Worm (Caenorhabditis elegans): ENCODE results near the gene R102.11.
"Not testable (repeated sequence)": the region's sequence is repeated elsewhere in the genome, so short reads cannot be mapped to it uniquely, and the experiment has no call there.

R102.11 gene

DNA sequence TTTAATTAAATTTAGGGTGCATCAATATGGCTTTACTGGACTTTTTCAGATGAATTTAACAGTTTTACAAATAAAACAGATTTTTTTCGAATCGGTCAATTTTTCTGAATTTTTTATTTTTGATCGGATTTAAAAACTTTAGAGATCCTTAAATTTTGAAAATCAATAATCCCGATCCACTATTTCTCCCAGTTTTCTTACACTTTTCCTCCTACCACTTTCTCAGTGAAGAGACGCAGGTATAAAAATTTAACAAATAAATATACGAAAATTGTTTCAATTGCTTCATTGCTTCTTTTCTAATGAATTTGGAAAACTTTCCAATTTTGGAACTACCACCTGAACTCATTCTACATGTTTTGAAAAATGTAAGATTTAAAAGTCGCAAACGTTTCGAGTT lies 35.4 kb downstream of the R102.11 start, which contains the start of gene K08C7.7:
Gene K08C7.7 (plus strand): TSS at position 301 of the 400 bp plus-strand sequence.
- no peak for TF ChIP-seq daf-8 (GFP tag; IDR thresholded peaks at IDR 0.05)
- TF ChIP-seq nhr-41 (GFP tag; IDR thresholded peaks at IDR 0.05): no peak
- TF ChIP-seq madf-9 (GFP tag; conservative IDR thresholded peaks at IDR 0.05): no peak
- TF ChIP-seq Y5F2A.4 (GFP tag; optimal IDR thresholded peaks at IDR 0.05): no peak
- TF ChIP-seq daf-12 (tag; optimal IDR thresholded peaks at IDR 0.05): no peak
- TF ChIP-seq R02D3.7 (tag; optimal IDR thresholded peaks at IDR 0.05): no peak
- TF ChIP-seq zip-11 (GFP tag; IDR thresholded peaks at IDR 0.05): no peak
- TF ChIP-seq ceh-32 (tag; optimal IDR thresholded peaks at IDR 0.05; ENCODE audit: poor library complexity): no peak
- TF ChIP-seq aly-2 (tag; optimal IDR thresholded peaks at IDR 0.05): no peak
- no peak for TF ChIP-seq pha-4 (GFP tag; IDR thresholded peaks at IDR 0.05)
- no peak for TF ChIP-seq pha-4 (tag; optimal IDR thresholded peaks at IDR 0.05)
- TF ChIP-seq tra-1 (GFP tag; IDR thresholded peaks at IDR 0.05): no peak
- no peak for TF ChIP-seq spr-3 (GFP tag; optimal IDR thresholded peaks at IDR 0.05)
- TF ChIP-seq zip-2 (tag; optimal IDR thresholded peaks at IDR 0.05): no peak
- no peak for TF ChIP-seq php-3 (GFP tag; IDR thresholded peaks at IDR 0.05)
- no peak for TF ChIP-seq gei-8 (GFP tag; optimal IDR thresholded peaks at IDR 0.05)
- TF ChIP-seq cey-2 (tag; optimal IDR thresholded peaks at IDR 0.05; ENCODE audit: borderline replicate concordance, insufficient read depth): no peak
- no peak for TF ChIP-seq aha-1 (tag)
- TF ChIP-seq duxl-1 (tag; optimal IDR thresholded peaks at IDR 0.05; ENCODE audit: poor library complexity): no peak

ce11 chrIV:10661760-10662159 lies 37.8 kb downstream of the R102.11 start, which contains the start of gene fmo-1:
Gene fmo-1, plus strand, starts transcription at chrIV:10661857.
- TF ChIP-seq ztf-11 (tag; optimal IDR thresholded peaks at IDR 0.05): no peak
- TF ChIP-seq nhr-28 (tag; optimal IDR thresholded peaks at IDR 0.05): peak; percentile 60
- TF ChIP-seq hlh-11 (tag; optimal IDR thresholded peaks at IDR 0.05): peak; percentile 16
- TF ChIP-seq pqm-1 (tag; optimal IDR thresholded peaks at IDR 0.05): peak; percentile 50

DNA sequence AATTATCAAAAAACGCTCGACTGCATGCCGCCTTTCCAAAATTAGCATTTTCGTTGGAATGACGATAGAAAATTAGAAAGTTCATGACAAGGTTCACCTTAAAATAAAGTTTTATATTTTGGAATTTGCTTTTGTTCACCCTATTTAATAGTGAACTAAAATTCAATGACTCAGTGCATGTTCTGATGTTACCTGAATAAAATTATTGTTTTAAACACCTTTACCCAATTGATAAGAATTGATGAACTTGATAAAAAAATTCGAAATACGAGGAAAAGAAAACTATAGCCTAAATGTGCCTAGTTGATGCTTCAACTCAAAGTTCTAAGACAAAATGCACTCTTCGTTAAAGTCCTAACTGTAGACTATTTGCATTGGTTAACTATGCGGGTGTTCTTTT lies 38.5 kb downstream of the R102.11 start:
- TF ChIP-seq unc-62 (GFP tag; optimal IDR thresholded peaks at IDR 0.05 in 1 of 2) (peak in 1 of 2 experiments; percentile 79), unc-62 (tag; optimal IDR thresholded peaks at IDR 0.05) (no peak), Y75B8A.6 (GFP tag; IDR thresholded peaks at IDR 0.05) (no peak), nhr-28 (tag; optimal IDR thresholded peaks at IDR 0.05) (peak; percentile 18)

ce11 chrIV:10658366-10658765 lies 41.2 kb downstream of the R102.11 start:
- TF ChIP-seq pha-4 (GFP tag; IDR thresholded peaks at IDR 0.05): peak; percentile 61; the same call in 1 of the 2 replicates
- TF ChIP-seq pha-4 (tag; optimal IDR thresholded peaks at IDR 0.05): not testable (repeated sequence)
- TF ChIP-seq snpc-1.2 (GFP tag; IDR thresholded peaks at IDR 0.05): peak; percentile 94
- TF ChIP-seq tra-1 (GFP tag; IDR thresholded peaks at IDR 0.05): peak; percentile 70
- 0 out of 2 replicates have a peak, but pooled peaks have one; percentile 42 for TF ChIP-seq php-3 (GFP tag; IDR thresholded peaks at IDR 0.05)
- peak; percentile 65 for TF ChIP-seq vab-7 (GFP tag; IDR thresholded peaks at IDR 0.05)
- peak; percentile 85 for TF ChIP-seq arid-1 (GFP tag; conservative IDR thresholded peaks at IDR 0.05)
- peak; percentile 80; the same call in 1 of the 2 replicates for TF ChIP-seq nhr-41 (GFP tag; IDR thresholded peaks at IDR 0.05)
- TF ChIP-seq madf-5 (GFP tag; IDR thresholded peaks at IDR 0.05): 0 out of 4 replicates have a peak, but pooled peaks of 1 of the 2 experiments have one; percentile 42
- TF ChIP-seq lin-1 (GFP tag; IDR thresholded peaks at IDR 0.05): 0 out of 2 replicates have a peak, but pooled peaks have one; percentile 40
- TF ChIP-seq T26A8.4 (GFP tag; IDR thresholded peaks at IDR 0.05): peak; percentile 66
- peak; percentile 80 for TF ChIP-seq Y105C5A.15 (GFP tag; IDR thresholded peaks at IDR 0.05)
- peak; percentile 51; the same call in 1 of the 2 replicates for TF ChIP-seq mxl-2 (GFP tag; conservative IDR thresholded peaks at IDR 0.05)
- TF ChIP-seq F44E2.7 (GFP tag; IDR thresholded peaks at IDR 0.05): peak; percentile 83; the same call in 1 of the 2 replicates
- TF ChIP-seq mdt-29 (GFP tag; IDR thresholded peaks at IDR 0.05): 0 out of 2 replicates have a peak, but pooled peaks have one; percentile 37
- 0 out of 2 replicates have a peak, but pooled peaks have one; percentile 70 for TF ChIP-seq D1046.2 (GFP tag; IDR thresholded peaks at IDR 0.05)
- TF ChIP-seq Y48G9A.11 (GFP tag; IDR thresholded peaks at IDR 0.05): peak; percentile 65
- peak; percentile 71 for TF ChIP-seq lim-7 (GFP tag; IDR thresholded peaks at IDR 0.05)
- 0 out of 2 replicates have a peak, but pooled peaks have one; percentile 13 for TF ChIP-seq dmd-6 (GFP tag; IDR thresholded peaks at IDR 0.05)
- TF ChIP-seq madf-9 (GFP tag; conservative IDR thresholded peaks at IDR 0.05): 0 out of 2 replicates have a peak, but pooled peaks have one; percentile 18
- peak; percentile 97 for TF ChIP-seq dmd-8 (GFP tag; IDR thresholded peaks at IDR 0.05)
- TF ChIP-seq saeg-2 (GFP tag; IDR thresholded peaks at IDR 0.05): 0 out of 2 replicates have a peak, but pooled peaks have one; percentile 35
- TF ChIP-seq ceh-44 (GFP tag; IDR thresholded peaks at IDR 0.05): peak; percentile 71
- TF ChIP-seq ctbp-1 (GFP tag; IDR thresholded peaks at IDR 0.05): peak; percentile 78
- peak; percentile 83 for TF ChIP-seq F26F4.8 (GFP tag; conservative IDR thresholded peaks at IDR 0.05)
